Fruit fly (Drosophila melanogaster) Kc167 (cell line): Measurements from ENCODE around the gene CG16854.

Source experiments
- Myc ChIP-seq: fragments of >200 bp; optimal IDR thresholded peaks from 2 replicates; lab custom pipeline; 2017; ENCODE audit warnings: missing external identifiers
- ttk ChIP-seq: sonication (Bioruptor generic); optimal IDR thresholded peaks from 2 replicates; lab custom pipeline; 2017; ENCODE audit warnings: missing external identifiers

dm6 chr2L:11113714-11114113, 27.2 kb downstream of the CG16854 start, which contains the start of gene Gr32a:
- no peak for TF ChIP-seq Myc (lab: Kevin White, UChicago)
- no peak for TF ChIP-seq ttk (lab: Kevin White, UChicago)
